Fruit fly (Drosophila melanogaster): ENCODE data around the gene Lip4.

The Lip4 gene

dm6 chr2L:10565674-10566073 is 38.3 kb downstream of the Lip4 start (continued):
- TF ChIP-seq salm (tag; optimal IDR thresholded peaks at IDR 0.05) (no peak), nom (GFP tag; optimal IDR thresholded peaks at IDR 0.05) (no peak), CG5180 (GFP tag; optimal IDR thresholded peaks at IDR 0.05) (peak; percentile 13), bsh (GFP tag; optimal IDR thresholded peaks at IDR 0.05) (peak in 1 of 2 experiments; percentile 11), CG11093 (GFP tag; IDR thresholded peaks at IDR 0.05) (no peak), Myb (GFP tag; optimal IDR thresholded peaks at IDR 0.05) (peak; percentile 40), CG32767 (GFP tag; IDR thresholded peaks at IDR 0.05) (no peak), CG15011 (GFP tag; optimal IDR thresholded peaks at IDR 0.05) (no peak), sug (tag; optimal IDR thresholded peaks at IDR 0.05) (no peak), CG10565 (GFP tag; optimal IDR thresholded peaks at IDR 0.05) (no peak), H15 (GFP tag; IDR thresholded peaks at IDR 0.05) (no peak), Taf1 (GFP tag; IDR thresholded peaks at IDR 0.05) (peak; percentile 51; the same call in 1 of the 2 replicates), CG6272 (GFP tag; IDR thresholded peaks at IDR 0.05) (no peak), pfk (GFP tag; optimal IDR thresholded peaks at IDR 0.05) (no peak), CG1602 (GFP tag; optimal IDR thresholded peaks at IDR 0.05) (no peak), stc (GFP tag; IDR thresholded peaks at IDR 0.05) (no peak), CG32772 (GFP tag; IDR thresholded peaks at IDR 0.05) (no peak), Jarid2 (GFP tag; optimal IDR thresholded peaks at IDR 0.05) (no peak), Ada2b (GFP tag; IDR thresholded peaks at IDR 0.05) (peak; percentile 64), zfh2 (GFP tag; optimal IDR thresholded peaks at IDR 0.05) (peak; percentile 4), HLH4C (GFP tag; IDR thresholded peaks at IDR 0.05; ENCODE audit: partially characterized antibody) (no peak), bbx (GFP tag; IDR thresholded peaks at IDR 0.05; ENCODE audit: partially characterized antibody) (no peak), CG31388 (GFP tag; optimal IDR thresholded peaks at IDR 0.05) (no peak), Xbp1 (GFP tag; optimal IDR thresholded peaks at IDR 0.05) (peak; percentile 28), trem (tag; optimal IDR thresholded peaks at IDR 0.05) (no peak), E2f1 (GFP tag; IDR thresholded peaks at IDR 0.05) (peak; percentile 57; the same call in 1 of the 2 replicates), eyg (GFP tag; optimal IDR thresholded peaks at IDR 0.05) (peak; percentile 20), CG12942 (GFP tag; optimal IDR thresholded peaks at IDR 0.05) (no peak), CG3281 (GFP tag; optimal IDR thresholded peaks at IDR 0.05) (peak; percentile 63), danr (GFP tag; IDR thresholded peaks at IDR 0.05) (no peak), pho (GFP tag; optimal IDR thresholded peaks at IDR 0.05) (peak; percentile 36), cas (GFP tag; IDR thresholded peaks at IDR 0.05) (no peak), YL-1 (GFP tag; optimal IDR thresholded peaks at IDR 0.05) (no peak), corto (GFP tag; optimal IDR thresholded peaks at IDR 0.05) (no peak), MBD-R2 (GFP tag; IDR thresholded peaks at IDR 0.05) (peak; percentile 41; the same call in 1 of the 2 replicates), CG34376 (GFP tag; optimal IDR thresholded peaks at IDR 0.05) (no peak), zen (tag; optimal IDR thresholded peaks at IDR 0.05) (no peak), Sry-δ (GFP tag; optimal IDR thresholded peaks at IDR 0.05) (no peak), ERR (GFP tag; optimal IDR thresholded peaks at IDR 0.05) (peak; percentile 32), sr (GFP tag; IDR thresholded peaks at IDR 0.05) (no peak), maf-S (GFP tag; optimal IDR thresholded peaks at IDR 0.05) (no peak), so (GFP tag; IDR thresholded peaks at IDR 0.05) (peak; percentile 68; the same call in 1 of the 3 replicates), dmrt11E (tag; optimal IDR thresholded peaks at IDR 0.05) (peak; percentile 26), GATAe (GFP tag; conservative IDR thresholded peaks at IDR 0.05) (no peak; the same call in 1 of the 2 replicates), usp (GFP tag; optimal IDR thresholded peaks at IDR 0.05) (no peak), Ravus (GFP tag; IDR thresholded peaks at IDR 0.05) (no peak), H2.0 (GFP tag; IDR thresholded peaks at IDR 0.05) (peak; percentile 49), CG16813 (GFP tag; IDR thresholded peaks at IDR 0.05; ENCODE audit: partially characterized antibody) (no peak), CG2202 (tag; optimal IDR thresholded peaks at IDR 0.05) (no peak), CrebB (tag; optimal IDR thresholded peaks at IDR 0.05) (no peak), dmrt99B (tag; optimal IDR thresholded peaks at IDR 0.05) (peak; percentile 62), Atf3 (GFP tag; optimal IDR thresholded peaks at IDR 0.05) (no peak)
